Worm (Caenorhabditis elegans) whole organism, L2 larva: ENCODE results near the gene C50H11.8.

Source experiments
- ama-1 ChIP-seq: fragments of 150-350 bp; optimal IDR thresholded peaks from 2 replicates; lab custom pipeline; 2018; ENCODE audit warnings: inconsistent platforms
- egl-27 ChIP-seq: sonication (generic microtip); optimal IDR thresholded peaks from 3 replicates; lab custom pipeline; 2017; ENCODE audit warnings: missing biosample characterization, missing genetic modification reagents, missing genetic modification characterization
- ztf-11 ChIP-seq: sonication (generic microtip); optimal IDR thresholded peaks from 2 replicates; lab custom pipeline; 2017; ENCODE audit warnings: missing biosample characterization, missing genetic modification characterization
- ztf-4 ChIP-seq: fragments of 150-350 bp; optimal IDR thresholded peaks from 2 replicates; lab custom pipeline; 2014; ENCODE audit warnings: missing biosample characterization, missing genetic modification characterization

DNA sequence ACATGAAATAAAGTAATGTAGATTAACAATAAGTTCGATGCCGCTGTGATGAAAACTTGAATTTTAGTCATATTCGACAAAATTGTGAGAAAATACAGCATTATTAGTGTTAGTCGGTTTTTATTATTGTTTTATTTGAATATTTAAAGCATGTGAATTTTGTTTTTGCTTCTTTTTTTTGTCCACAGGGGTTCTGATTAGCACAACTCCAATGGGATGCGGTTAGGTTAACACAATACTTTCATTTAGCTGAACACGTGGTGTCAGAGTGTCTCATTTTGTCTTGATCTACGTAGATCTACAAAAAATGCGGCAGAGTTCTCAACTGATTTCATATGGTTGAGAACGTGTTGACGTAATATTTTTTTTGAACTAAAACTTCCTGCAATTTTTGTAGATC is 14.7 kb downstream of the C50H11.8 start, which contains the start of gene str-40:
- TF ChIP-seq ama-1 (lab: Kevin White, UChicago): no peak
- no peak for TF ChIP-seq ztf-11 (tag; lab: Kevin White, UChicago)
- TF ChIP-seq ztf-4 (tag; lab: Kevin White, UChicago): no peak
- no peak for TF ChIP-seq egl-27 (tag; lab: Kevin White, UChicago)
